Worm (Caenorhabditis elegans): ENCODE results near the gene Y37E11B.7.

DNA sequence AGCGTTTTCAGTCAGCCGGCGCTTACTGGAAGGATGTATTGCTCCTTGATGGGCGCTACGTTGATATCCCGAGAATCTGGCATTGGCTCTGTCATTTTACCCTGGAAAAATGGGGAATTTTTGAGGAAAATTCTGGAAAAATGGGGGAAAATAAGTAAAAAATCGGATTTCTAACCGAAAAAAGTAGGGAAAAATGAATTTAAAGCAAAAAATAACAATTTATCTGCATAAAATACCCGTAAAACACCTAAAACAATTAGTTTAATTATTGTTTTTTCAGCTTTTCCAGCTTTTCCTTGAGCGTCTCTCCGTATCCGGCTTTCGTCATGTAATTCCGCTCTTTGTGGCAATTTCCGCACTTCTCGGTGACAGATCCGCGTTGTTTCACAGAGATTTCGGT, 1.5 kb downstream of the Y37E11B.7 start, which contains the start of gene Y37E11B.5:
- TF ChIP-seq daf-8 (GFP tag; IDR thresholded peaks at IDR 0.05) (no peak), ces-1 (GFP tag; optimal IDR thresholded peaks at IDR 0.05) (no peak), lsy-2 (tag; optimal IDR thresholded peaks at IDR 0.05) (no peak), nhr-25 (tag; optimal IDR thresholded peaks at IDR 0.05; ENCODE audit: borderline replicate concordance, insufficient read depth) (no peak), hmg-1.1 (GFP tag; IDR thresholded peaks at IDR 0.05) (no peak), skn-1 (tag; optimal IDR thresholded peaks at IDR 0.05) (no peak), fkh-10 (GFP tag; optimal IDR thresholded peaks at IDR 0.05) (no peak), lin-13 (GFP tag; optimal IDR thresholded peaks at IDR 0.05) (no peak), dmd-8 (GFP tag; IDR thresholded peaks at IDR 0.05) (no peak), mdl-1 (tag; optimal IDR thresholded peaks at IDR 0.05) (no peak), dve-1 (tag; optimal IDR thresholded peaks at IDR 0.05; ENCODE audit: insufficient read depth) (no peak), dpl-1 (GFP tag; optimal IDR thresholded peaks at IDR 0.05) (no peak), nhr-77 (tag; optimal IDR thresholded peaks at IDR 0.05) (no peak)
